Fruit fly (Drosophila melanogaster) whole organism, embryonic: ENCODE measurements around the gene CG15403.

ENCODE experiments used
- CG10147 ChIP-seq: fragments of 200-800 bp; sonication (Bioruptor generic); optimal IDR thresholded peaks from 2 replicates; lab custom pipeline; 2019; ENCODE audit warnings: missing biosample characterization, mild to moderate bottlenecking, missing genetic modification characterization, moderate library complexity
- CG12071 ChIP-seq: fragments of 200-800 bp; sonication (Bioruptor generic); optimal IDR thresholded peaks from 3 replicates; lab custom pipeline; 2018; ENCODE audit warnings: missing biosample characterization, mild to moderate bottlenecking, missing genetic modification characterization
- CG12299 ChIP-seq: fragments of 200-800 bp; sonication (Bioruptor generic); optimal IDR thresholded peaks from 2 replicates; lab custom pipeline; 2018; ENCODE audit warnings: missing biosample characterization, mild to moderate bottlenecking, missing genetic modification characterization
- CG13296 ChIP-seq: fragments of 200-800 bp; sonication (Bioruptor generic); optimal IDR thresholded peaks from 3 replicates; lab custom pipeline; 2018; ENCODE audit warnings: missing biosample characterization, mild to moderate bottlenecking, missing genetic modification characterization
- CG17802 ChIP-seq: fragments of 200-800 bp; sonication (Bioruptor generic); optimal IDR thresholded peaks from 2 replicates; lab custom pipeline; 2018; ENCODE audit warnings: missing biosample characterization, mild to moderate bottlenecking, missing genetic modification characterization, moderate library complexity
- CG18011 ChIP-seq: fragments of 200-800 bp; sonication (Bioruptor generic); optimal IDR thresholded peaks from 2 replicates; lab custom pipeline; 2017; ENCODE audit warnings: missing biosample characterization, missing genetic modification characterization, mild to moderate bottlenecking, moderate library complexity, missing genotype
- CG18619 ChIP-seq: fragments of 200-800 bp; sonication (Bioruptor generic); optimal IDR thresholded peaks from 3 replicates; lab custom pipeline; 2017; ENCODE audit warnings: missing biosample characterization, mild to moderate bottlenecking, missing genetic modification characterization
- CG31224 ChIP-seq: fragments of 200-800 bp; sonication (Bioruptor generic); IDR thresholded peaks from 2 replicates; pipeline ENCODE4 v1.3.6; 2022; ENCODE audit warnings: missing biosample characterization, missing genetic modification characterization
- CG3726 ChIP-seq: fragments of 200-800 bp; sonication (Bioruptor generic); IDR thresholded peaks from 3 replicates; pipeline ENCODE4, ENCODE4 v1.3.6; 2022; ENCODE audit warnings: missing biosample characterization, missing genetic modification characterization
- CG4707 ChIP-seq: fragments of 200-800 bp; sonication (Bioruptor generic); optimal IDR thresholded peaks from 2 replicates; lab custom pipeline; 2018; ENCODE audit warnings: missing biosample characterization, mild to moderate bottlenecking, missing genetic modification characterization, moderate library complexity
- CG4854 ChIP-seq: fragments of 200-800 bp; sonication (Bioruptor generic); optimal IDR thresholded peaks from 2 replicates; lab custom pipeline; 2016; ENCODE audit warnings: missing biosample characterization, missing genetic modification characterization, inconsistent platforms
- CG6175 ChIP-seq: fragments of 200-800 bp; sonication (Bioruptor generic); IDR thresholded peaks from 3 replicates; pipeline ENCODE4 v1.3.6; 2022; ENCODE audit warnings: missing biosample characterization, missing genetic modification characterization
- CG7963 ChIP-seq: fragments of 200-800 bp; sonication (Bioruptor generic); IDR thresholded peaks from 3 replicates; pipeline ENCODE4 v1.3.6; 2022; ENCODE audit warnings: missing biosample characterization, missing genetic modification characterization; ENCODE audit not compliant: partially characterized antibody
- CG8388 ChIP-seq: fragments of 200-800 bp; sonication (Bioruptor generic); optimal IDR thresholded peaks from 2 replicates; lab custom pipeline; 2019; ENCODE audit warnings: missing biosample characterization, mild to moderate bottlenecking, missing genetic modification characterization, moderate library complexity
- CG9609 ChIP-seq: fragments of 200-800 bp; sonication (Bioruptor generic); optimal IDR thresholded peaks from 3 replicates; lab custom pipeline; 2016; ENCODE audit warnings: missing biosample characterization, missing genetic modification characterization
- D19B ChIP-seq: fragments of 200-800 bp; sonication (Bioruptor generic); optimal IDR thresholded peaks from 2 replicates; lab custom pipeline; 2017; ENCODE audit warnings: missing biosample characterization, mild to moderate bottlenecking, missing genetic modification characterization
- H15 ChIP-seq: fragments of 200-800 bp; sonication (Bioruptor generic); IDR thresholded peaks from 3 replicates; pipeline ENCODE4 v1.3.6; 2022; ENCODE audit warnings: missing biosample characterization, missing genetic modification characterization
- HmgD ChIP-seq: fragments of 200-800 bp; sonication (Bioruptor generic); optimal IDR thresholded peaks from 3 replicates; lab custom pipeline; 2016; ENCODE audit warnings: missing biosample characterization, missing genetic modification characterization
- Jarid2 ChIP-seq: fragments of 200-800 bp; sonication (Bioruptor generic); optimal IDR thresholded peaks from 3 replicates; lab custom pipeline; 2017; ENCODE audit warnings: mild to moderate bottlenecking, missing biosample characterization, missing genetic modification reagents, missing genetic modification characterization
- NC2α ChIP-seq: fragments of 200-800 bp; sonication (Bioruptor generic); optimal IDR thresholded peaks from 2 replicates; lab custom pipeline; 2016; ENCODE audit warnings: missing biosample characterization, missing genetic modification characterization
- Vsx1 ChIP-seq: fragments of 200-800 bp; sonication (Bioruptor generic); optimal IDR thresholded peaks from 2 replicates; lab custom pipeline; 2017; ENCODE audit warnings: missing biosample characterization, mild to moderate bottlenecking, missing genetic modification characterization, missing genetic modification reagents
- abd-A ChIP-seq: fragments of 200-800 bp; sonication (Bioruptor generic); optimal IDR thresholded peaks from 3 replicates; lab custom pipeline; 2019; ENCODE audit warnings: missing biosample characterization, mild to moderate bottlenecking, missing genetic modification characterization, moderate library complexity
- amos ChIP-seq: fragments of 200-800 bp; sonication (Bioruptor generic); IDR thresholded peaks from 2 replicates; pipeline ENCODE4 v1.3.6; 2022; ENCODE audit warnings: missing biosample characterization, missing genetic modification characterization; ENCODE audit not compliant: partially characterized antibody
- dan ChIP-seq: fragments of 200-800 bp; sonication (Bioruptor generic); IDR thresholded peaks from 2 replicates; pipeline ENCODE4 v1.3.6; 2022; ENCODE audit warnings: missing biosample characterization, missing genetic modification characterization
- disco-r ChIP-seq: fragments of 200-800 bp; sonication (Bioruptor generic); optimal IDR thresholded peaks from 2 replicates; lab custom pipeline; 2016; ENCODE audit warnings: missing biosample characterization, missing genetic modification characterization
- ems ChIP-seq: fragments of 200-800 bp; sonication (Bioruptor generic); optimal IDR thresholded peaks from 3 replicates; lab custom pipeline; 2016; ENCODE audit warnings: missing biosample characterization, missing genetic modification characterization
- fd64A ChIP-seq: fragments of 200-800 bp; sonication (Bioruptor generic); optimal IDR thresholded peaks from 3 replicates; lab custom pipeline; 2018; ENCODE audit warnings: missing biosample characterization, mild to moderate bottlenecking, missing genetic modification characterization
- fru ChIP-seq: fragments of >200 bp; optimal IDR thresholded peaks from 2 replicates; lab custom pipeline; 2017
- ftz-f1 ChIP-seq: fragments of 200-800 bp; sonication (Bioruptor generic); optimal IDR thresholded peaks from 2 replicates; lab custom pipeline; 2016; ENCODE audit warnings: missing biosample characterization, missing genetic modification characterization
- gcm ChIP-seq: fragments of 200-800 bp; sonication (Bioruptor generic); optimal IDR thresholded peaks from 2 replicates; lab custom pipeline; 2019; ENCODE audit warnings: missing biosample characterization, mild to moderate bottlenecking, missing genetic modification characterization, moderate library complexity
- hbn ChIP-seq: fragments of 200-800 bp; sonication (Bioruptor generic); IDR thresholded peaks from 2 replicates; pipeline ENCODE4 v1.3.6; 2022; ENCODE audit warnings: missing biosample characterization, missing genetic modification characterization; ENCODE audit not compliant: partially characterized antibody
- insv ChIP-seq, 2 experiments: fragments of 200-800 bp; sonication (Bioruptor generic); optimal IDR thresholded peaks; 3 replicates each; lab custom pipeline; 2016 to 2018; ENCODE audit warnings: missing biosample characterization in 2 of 2, missing genetic modification characterization in 2 of 2
- lilli ChIP-seq: fragments of 200-800 bp; sonication (Bioruptor generic); optimal IDR thresholded peaks from 3 replicates; lab custom pipeline; 2016; ENCODE audit warnings: missing biosample characterization, missing genetic modification characterization
- lola ChIP-seq, 3 experiments: fragments of >200 bp in 2 of 3; fragments of 200-800 bp in 1 of 3; sonication (Bioruptor generic) in 1 of 3; optimal IDR thresholded peaks; 2 replicates each; lab custom pipeline; 2017 to 2019; ENCODE audit warnings: missing biosample characterization in 3 of 3, missing genetic modification characterization in 3 of 3, mild to moderate bottlenecking in 1 of 3, moderate library complexity in 1 of 3
- maf-S ChIP-seq: fragments of 200-800 bp; sonication (Bioruptor generic); optimal IDR thresholded peaks from 2 replicates; lab custom pipeline; 2016; ENCODE audit warnings: missing biosample characterization, missing genetic modification characterization
- nerfin-2 ChIP-seq: fragments of 200-800 bp; sonication (Bioruptor generic); IDR thresholded peaks from 2 replicates; pipeline ENCODE4 v1.3.6; 2022; ENCODE audit warnings: missing biosample characterization, missing genetic modification characterization; ENCODE audit not compliant: partially characterized antibody
- oc ChIP-seq: fragments of 200-800 bp; sonication (Bioruptor generic); optimal IDR thresholded peaks from 2 replicates; lab custom pipeline; 2018; ENCODE audit warnings: missing biosample characterization, mild to moderate bottlenecking, missing genetic modification characterization, moderate library complexity
- org-1 ChIP-seq: fragments of 200-800 bp; sonication (Bioruptor generic); optimal IDR thresholded peaks from 2 replicates; lab custom pipeline; 2017; ENCODE audit warnings: missing biosample characterization, missing genetic modification characterization
- pita ChIP-seq: fragments of 200-800 bp; sonication (Bioruptor generic); optimal IDR thresholded peaks from 2 replicates; lab custom pipeline; 2017; ENCODE audit warnings: missing biosample characterization, mild to moderate bottlenecking, missing genetic modification characterization
- repo ChIP-seq: fragments of 200-800 bp; sonication (Bioruptor generic); optimal IDR thresholded peaks from 2 replicates; lab custom pipeline; 2016; ENCODE audit warnings: missing biosample characterization, missing genetic modification characterization
- run ChIP-seq: fragments of 200-800 bp; sonication (Bioruptor generic); optimal IDR thresholded peaks from 3 replicates; lab custom pipeline; 2018; ENCODE audit warnings: missing biosample characterization, mild to moderate bottlenecking, missing genetic modification characterization
- schlank ChIP-seq: fragments of 200-800 bp; sonication (Bioruptor generic); optimal IDR thresholded peaks from 2 replicates; lab custom pipeline; 2018; ENCODE audit warnings: missing biosample characterization, mild to moderate bottlenecking, missing genetic modification characterization
- scrt ChIP-seq: fragments of 200-800 bp; sonication (Bioruptor generic); optimal IDR thresholded peaks from 2 replicates; lab custom pipeline; 2018; ENCODE audit warnings: missing biosample characterization, mild to moderate bottlenecking, missing genetic modification characterization, moderate library complexity
- tio ChIP-seq: fragments of 200-800 bp; sonication (Bioruptor generic); optimal IDR thresholded peaks from 2 replicates; lab custom pipeline; 2017; ENCODE audit warnings: missing biosample characterization, missing genetic modification characterization, inconsistent platforms
- tll ChIP-seq, 2 experiments: fragments of 200-800 bp in 1 of 2; fragments of >200 bp in 1 of 2; sonication (Bioruptor generic) in 1 of 2; optimal IDR thresholded peaks; 2 replicates each; lab custom pipeline; 2017 to 2019; ENCODE audit warnings: missing biosample characterization in 2 of 2, missing genetic modification characterization in 2 of 2, mild to moderate bottlenecking in 1 of 2, moderate library complexity in 1 of 2
- trh ChIP-seq: fragments of 200-800 bp; sonication (Bioruptor generic); optimal IDR thresholded peaks from 2 replicates; lab custom pipeline; 2016; ENCODE audit warnings: missing biosample characterization, missing genetic modification characterization
- zfh2 ChIP-seq: fragments of 200-800 bp; sonication (Bioruptor generic); optimal IDR thresholded peaks from 2 replicates; lab custom pipeline; 2016; ENCODE audit warnings: missing biosample characterization, missing genetic modification characterization

The CG15403 gene

DNA sequence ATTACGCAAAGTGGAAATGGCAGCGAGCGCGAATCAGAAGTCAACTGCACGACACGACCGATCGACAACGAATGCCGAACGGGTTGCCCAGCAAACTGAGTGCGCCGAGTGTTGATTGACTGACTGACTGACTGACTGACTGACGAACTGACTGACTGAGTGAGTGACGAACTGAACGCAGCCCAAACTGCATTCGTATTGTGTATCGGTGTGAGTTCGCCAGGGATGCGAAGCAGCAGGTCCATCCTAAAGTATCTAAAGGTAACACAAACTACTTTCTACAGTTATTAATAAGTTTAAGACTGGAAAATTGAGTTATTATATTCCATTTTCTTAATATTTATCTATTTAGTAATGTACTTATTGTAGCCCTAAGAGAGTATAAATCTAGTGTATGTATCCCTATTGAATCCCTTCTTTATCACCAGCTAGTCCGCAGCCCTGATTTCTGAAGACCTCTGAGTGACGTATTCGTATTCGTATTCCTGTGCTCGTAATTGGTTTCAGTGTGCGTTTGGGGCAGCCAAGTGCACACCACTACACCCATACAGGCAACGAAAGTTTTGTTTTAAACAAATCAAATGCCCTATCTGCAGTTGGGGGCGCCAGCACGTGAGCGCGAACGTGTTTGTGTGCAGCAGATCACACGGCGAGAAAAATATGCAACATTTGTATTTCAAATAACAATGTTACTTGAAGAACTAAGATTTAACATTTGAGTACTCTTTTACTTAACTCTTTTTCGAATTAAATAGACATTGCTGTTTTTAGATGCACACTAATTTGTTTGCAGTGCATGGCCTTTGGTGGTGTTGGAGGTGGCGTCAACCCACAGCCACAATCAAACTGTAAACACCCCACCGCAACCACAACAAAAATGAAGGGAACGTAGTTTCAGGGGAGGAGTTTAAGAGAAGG is 24.5 kb downstream of the CG15403 start (continued):
- TF ChIP-seq run (tag; lab: Kevin White, UChicago), result peak; percentile 87
- TF ChIP-seq maf-S (GFP tag; lab: Kevin White, UChicago), result peak; percentile 94
- TF ChIP-seq CG17802 (tag; lab: Kevin White, UChicago), result peak; percentile 87
- TF ChIP-seq trh (GFP tag; lab: Kevin White, UChicago), result peak; percentile 82
- TF ChIP-seq tll (GFP tag; optimal IDR thresholded peaks at IDR 0.05; lab: Kevin White, UChicago), result no peak
- TF ChIP-seq pita (GFP tag; lab: Kevin White, UChicago), result no peak
- TF ChIP-seq dan, result peak; percentile 83
- TF ChIP-seq scrt (GFP tag; lab: Kevin White, UChicago), result peak; percentile 84
- TF ChIP-seq CG13296, result peak; percentile 78
- peak; percentile 18 to 45 for TF ChIP-seq insv (GFP tag; optimal IDR thresholded peaks at IDR 0.05; lab: Kevin White, UChicago)
- peak; percentile 92 for TF ChIP-seq NC2α (GFP tag; lab: Kevin White, UChicago)
- TF ChIP-seq CG8388 (GFP tag; lab: Kevin White, UChicago), result peak; percentile 95
- peak; percentile 34 for TF ChIP-seq ftz-f1
- TF ChIP-seq nerfin-2 (GFP tag; lab: Robert Waterston, UW), result peak; percentile 37; the same call in 1 of the 2 replicates
- peak; percentile 82 for TF ChIP-seq CG18619 (GFP tag; lab: Kevin White, UChicago)
- peak; percentile 95 for TF ChIP-seq ems (GFP tag; lab: Kevin White, UChicago)
- peak; percentile 89 for TF ChIP-seq CG4707 (GFP tag; lab: Kevin White, UChicago)
- TF ChIP-seq HmgD (GFP tag; lab: Kevin White, UChicago), result peak; percentile 83
- peak; percentile 37 for TF ChIP-seq zfh2 (GFP tag; lab: Kevin White, UChicago)
- no peak for TF ChIP-seq amos (GFP tag; lab: Robert Waterston, UW)
- TF ChIP-seq hbn (GFP tag; lab: Robert Waterston, UW), result no peak
- TF ChIP-seq repo (GFP tag; lab: Kevin White, UChicago), result peak; percentile 94
- TF ChIP-seq CG7963 (GFP tag; lab: Robert Waterston, UW), result no peak
- peak; percentile 86 for TF ChIP-seq CG4854 (GFP tag; lab: Kevin White, UChicago)
- peak; percentile 29 for TF ChIP-seq CG18011 (GFP tag; lab: Kevin White, UChicago)
- TF ChIP-seq abd-A (tag; lab: Kevin White, UChicago), result no peak
- TF ChIP-seq H15 (GFP tag; lab: Robert Waterston, UW), result peak; percentile 95
- TF ChIP-seq CG9609 (GFP tag; lab: Kevin White, UChicago), result peak; percentile 97
- peak; percentile 83 for TF ChIP-seq CG12299 (tag; lab: Kevin White, UChicago)
- peak; percentile 53 for TF ChIP-seq fru
- TF ChIP-seq schlank (tag; lab: Kevin White, UChicago), result peak; percentile 47
- TF ChIP-seq lola (GFP tag; optimal IDR thresholded peaks at IDR 0.05; lab: Kevin White, UChicago), result peak in 1 of 3 experiments; percentile 93
- TF ChIP-seq CG3726 (GFP tag; lab: Robert Waterston, UW), result peak; percentile 89
- TF ChIP-seq Jarid2, result peak; percentile 74
- TF ChIP-seq Vsx1 (GFP tag; lab: Kevin White, UChicago), result peak; percentile 83
- TF ChIP-seq CG31224 (GFP tag; lab: Robert Waterston, UW), result peak; percentile 50; the same call in 1 of the 2 replicates
- TF ChIP-seq tio (GFP tag; lab: Kevin White, UChicago), result peak; percentile 89
- peak; percentile 12 for TF ChIP-seq D19B (GFP tag; lab: Kevin White, UChicago)
- peak; percentile 93 for TF ChIP-seq CG12071 (GFP tag; lab: Kevin White, UChicago)
- TF ChIP-seq lilli (GFP tag; lab: Kevin White, UChicago), result peak; percentile 89
- TF ChIP-seq CG6175 (GFP tag; lab: Robert Waterston, UW), result peak; percentile 75; the same call in 2 of the 3 replicates
- peak; percentile 91 for TF ChIP-seq disco-r (GFP tag; lab: Kevin White, UChicago)
- peak; percentile 94 for TF ChIP-seq org-1 (GFP tag; lab: Kevin White, UChicago)
- peak; percentile 96 for TF ChIP-seq fd64A
- TF ChIP-seq gcm (GFP tag; lab: Kevin White, UChicago), result peak; percentile 90
- TF ChIP-seq CG10147, result peak; percentile 70
- peak; percentile 96 for TF ChIP-seq oc (tag; lab: Kevin White, UChicago)
